Fruit fly (Drosophila melanogaster) whole organism, embryonic: ENCODE results near the gene CG32573.

Experiments used
- Ada2b ChIP-seq: fragments of 200-800 bp; sonication (Bioruptor generic); IDR thresholded peaks from 2 replicates; pipeline ENCODE4 v1.3.6; 2022; ENCODE audit warnings: missing biosample characterization, missing genetic modification characterization
- BEAF-32 ChIP-seq: fragments of 200-800 bp; sonication (Bioruptor generic); optimal IDR thresholded peaks from 3 replicates; lab custom pipeline; 2017; ENCODE audit warnings: missing biosample characterization, missing genetic modification characterization, mild to moderate bottlenecking, moderate library complexity, missing genetic modification reagents
- CG11247 ChIP-seq: fragments of 200-800 bp; sonication (Bioruptor generic); IDR thresholded peaks from 2 replicates; pipeline ENCODE4 v1.3.6; 2022; ENCODE audit warnings: missing biosample characterization, missing genetic modification characterization
- CG11456 ChIP-seq: fragments of 200-800 bp; sonication (Bioruptor generic); IDR thresholded peaks from 3 replicates; pipeline ENCODE4 v1.3.6; 2022; ENCODE audit warnings: missing biosample characterization, missing genetic modification characterization
- CG11695 ChIP-seq: fragments of 200-800 bp; sonication (Bioruptor generic); IDR thresholded peaks from 3 replicates; pipeline ENCODE4 v1.3.6; 2022; ENCODE audit warnings: missing biosample characterization, missing genetic modification characterization
- CG12155 ChIP-seq: fragments of 200-800 bp; sonication (Bioruptor generic); optimal IDR thresholded peaks from 3 replicates; lab custom pipeline; 2016; ENCODE audit warnings: missing biosample characterization, missing genetic modification characterization
- CG1233 ChIP-seq: fragments of 200-800 bp; sonication (Bioruptor generic); optimal IDR thresholded peaks from 4 replicates; lab custom pipeline; 2018; ENCODE audit warnings: missing biosample characterization, mild to moderate bottlenecking, missing genetic modification characterization
- CG12744 ChIP-seq: fragments of 200-800 bp; sonication (Bioruptor generic); optimal IDR thresholded peaks from 2 replicates; lab custom pipeline; 2016; ENCODE audit warnings: missing biosample characterization, missing genetic modification characterization
- CG16779 ChIP-seq: fragments of 200-800 bp; sonication (Bioruptor generic); IDR thresholded peaks from 2 replicates; pipeline ENCODE4 v1.3.6; 2022; ENCODE audit warnings: missing biosample characterization, missing genetic modification characterization
- CG17359 ChIP-seq: fragments of 200-800 bp; sonication (Bioruptor generic); optimal IDR thresholded peaks from 3 replicates; lab custom pipeline; 2018; ENCODE audit warnings: missing biosample characterization, mild to moderate bottlenecking, missing genetic modification characterization, moderate library complexity
- CG18476 ChIP-seq: fragments of 200-800 bp; sonication (Bioruptor generic); optimal IDR thresholded peaks from 2 replicates; lab custom pipeline; 2016; ENCODE audit warnings: missing biosample characterization, mild to moderate bottlenecking, missing genetic modification characterization
- CG30403 ChIP-seq: fragments of 200-800 bp; sonication (Bioruptor generic); optimal IDR thresholded peaks from 3 replicates; lab custom pipeline; 2016; ENCODE audit warnings: missing biosample characterization, missing genetic modification characterization
- CG3407 ChIP-seq: fragments of 200-800 bp; sonication (Bioruptor generic); optimal IDR thresholded peaks from 2 replicates; lab custom pipeline; 2018; ENCODE audit warnings: missing biosample characterization, mild to moderate bottlenecking, missing genetic modification characterization
- CG3847 ChIP-seq: fragments of 200-800 bp; sonication (Bioruptor generic); IDR thresholded peaks from 2 replicates; pipeline ENCODE4 v1.3.6; 2022; ENCODE audit warnings: missing biosample characterization, missing genetic modification characterization
- CG43689 ChIP-seq: fragments of 200-800 bp; sonication (Bioruptor generic); IDR thresholded peaks from 2 replicates; pipeline ENCODE4 v1.3.6; 2022; ENCODE audit warnings: missing biosample characterization, missing genetic modification characterization
- CG4404 ChIP-seq: fragments of 200-800 bp; sonication (Bioruptor generic); IDR thresholded peaks from 2 replicates; pipeline ENCODE4 v1.3.6; 2022; ENCODE audit warnings: missing biosample characterization, missing genetic modification characterization
- CG4424 ChIP-seq: fragments of 200-800 bp; sonication (Bioruptor generic); optimal IDR thresholded peaks from 3 replicates; lab custom pipeline; 2016; ENCODE audit warnings: missing biosample characterization, missing genetic modification characterization
- CG5180 ChIP-seq: fragments of 200-800 bp; sonication (Bioruptor generic); optimal IDR thresholded peaks from 3 replicates; lab custom pipeline; 2017; ENCODE audit warnings: missing biosample characterization, missing genetic modification characterization, mild to moderate bottlenecking, moderate library complexity, missing genetic modification reagents
- CG5953 ChIP-seq: fragments of 200-800 bp; sonication (Bioruptor generic); IDR thresholded peaks from 2 replicates; pipeline ENCODE4 v1.3.6; 2022; ENCODE audit warnings: missing biosample characterization, missing genetic modification characterization
- CG6254 ChIP-seq: fragments of 200-800 bp; sonication (Bioruptor generic); optimal IDR thresholded peaks from 3 replicates; lab custom pipeline; 2017; ENCODE audit warnings: mild to moderate bottlenecking, missing biosample characterization, missing genetic modification reagents, missing genetic modification characterization
- Dad ChIP-seq: fragments of 200-800 bp; sonication (Bioruptor generic); optimal IDR thresholded peaks from 3 replicates; lab custom pipeline; 2016; ENCODE audit warnings: missing biosample characterization, missing genetic modification characterization
- Doc2 ChIP-seq: fragments of 200-800 bp; sonication (Bioruptor generic); IDR thresholded peaks from 2 replicates; pipeline ENCODE4 v1.3.6; 2022; ENCODE audit warnings: missing biosample characterization, missing genetic modification characterization
- Ets97D ChIP-seq: fragments of 200-800 bp; sonication (Bioruptor generic); optimal IDR thresholded peaks from 3 replicates; lab custom pipeline; 2016; ENCODE audit warnings: missing biosample characterization, missing genetic modification characterization
- Hr3 ChIP-seq: fragments of 200-800 bp; sonication (Bioruptor generic); optimal IDR thresholded peaks from 3 replicates; lab custom pipeline; 2016; ENCODE audit warnings: missing biosample characterization, missing genetic modification characterization
- Mrtf ChIP-seq: fragments of 200-800 bp; sonication (Bioruptor generic); IDR thresholded peaks from 3 replicates; pipeline ENCODE4 v1.3.6; 2022; ENCODE audit warnings: missing biosample characterization, missing genetic modification characterization
- Myb ChIP-seq: fragments of 200-800 bp; sonication (Bioruptor generic); optimal IDR thresholded peaks from 2 replicates; lab custom pipeline; 2016; ENCODE audit warnings: missing biosample characterization, missing genetic modification characterization
- Opbp ChIP-seq: fragments of 200-800 bp; sonication (Bioruptor generic); IDR thresholded peaks from 3 replicates; pipeline ENCODE4 v1.3.6; 2022; ENCODE audit warnings: missing biosample characterization, missing genetic modification characterization; ENCODE audit not compliant: partially characterized antibody
- Pdp1 ChIP-seq, 2 experiments: fragments of 200-800 bp; sonication (Bioruptor generic); optimal IDR thresholded peaks; 3 replicates each; lab custom pipeline; 2016; ENCODE audit warnings: missing biosample characterization in 2 of 2, missing genetic modification characterization in 2 of 2, mild to moderate bottlenecking in 1 of 2, moderate library complexity in 1 of 2
- Side ChIP-seq: fragments of 200-800 bp; sonication (Bioruptor generic); optimal IDR thresholded peaks from 2 replicates; lab custom pipeline; 2016; ENCODE audit warnings: missing biosample characterization, missing genetic modification characterization
- Vsx1 ChIP-seq: fragments of 200-800 bp; sonication (Bioruptor generic); optimal IDR thresholded peaks from 2 replicates; lab custom pipeline; 2017; ENCODE audit warnings: missing biosample characterization, mild to moderate bottlenecking, missing genetic modification characterization, missing genetic modification reagents
- Xbp1 ChIP-seq: fragments of 200-800 bp; sonication (Bioruptor generic); optimal IDR thresholded peaks from 3 replicates; lab custom pipeline; 2016; ENCODE audit warnings: missing biosample characterization, mild to moderate bottlenecking, missing genetic modification characterization
- ase ChIP-seq: fragments of 200-800 bp; sonication (Bioruptor generic); IDR thresholded peaks from 3 replicates; pipeline ENCODE4 v1.3.6; 2022; ENCODE audit warnings: missing biosample characterization, missing genetic modification characterization
- chn ChIP-seq: fragments of 200-800 bp; sonication (Bioruptor generic); optimal IDR thresholded peaks from 2 replicates; lab custom pipeline; 2016; ENCODE audit warnings: missing biosample characterization, missing genetic modification characterization
- en ChIP-seq: fragments of 200-800 bp; sonication (Bioruptor generic); optimal IDR thresholded peaks from 2 replicates; lab custom pipeline; 2016; ENCODE audit warnings: missing biosample characterization, missing genetic modification characterization
- gcm2 ChIP-seq: fragments of 200-800 bp; sonication (Bioruptor generic); optimal IDR thresholded peaks from 2 replicates; lab custom pipeline; 2016; ENCODE audit warnings: missing biosample characterization, missing genetic modification characterization
- gro ChIP-seq: fragments of 200-800 bp; sonication (Bioruptor generic); optimal IDR thresholded peaks from 2 replicates; lab custom pipeline; 2016; ENCODE audit warnings: missing biosample characterization, missing genetic modification characterization
- hkb ChIP-seq, 2 experiments: fragments of 200-800 bp in 1 of 2; fragments of >200 bp in 1 of 2; sonication (Bioruptor generic) in 1 of 2; IDR thresholded peaks in 1 of 2; optimal IDR thresholded peaks in 1 of 2; 2 replicates each; pipeline versions ENCODE4 v1.3.6 to Lab custom; 2017 to 2022; ENCODE audit warnings: missing biosample characterization in 1 of 2, missing genetic modification characterization in 1 of 2
- hth ChIP-seq: fragments of >200 bp; optimal IDR thresholded peaks from 2 replicates; lab custom pipeline; 2017; ENCODE audit warnings: inconsistent platforms
- kay ChIP-seq: fragments of 200-800 bp; sonication (Bioruptor generic); optimal IDR thresholded peaks from 2 replicates; lab custom pipeline; 2016; ENCODE audit warnings: missing biosample characterization, missing genetic modification characterization
- lola ChIP-seq, 3 experiments: fragments of >200 bp in 2 of 3; fragments of 200-800 bp in 1 of 3; sonication (Bioruptor generic) in 1 of 3; optimal IDR thresholded peaks; 2 replicates each; lab custom pipeline; 2017 to 2019; ENCODE audit warnings: missing biosample characterization in 3 of 3, missing genetic modification characterization in 3 of 3, mild to moderate bottlenecking in 1 of 3, moderate library complexity in 1 of 3
- pita ChIP-seq: fragments of 200-800 bp; sonication (Bioruptor generic); optimal IDR thresholded peaks from 2 replicates; lab custom pipeline; 2017; ENCODE audit warnings: missing biosample characterization, mild to moderate bottlenecking, missing genetic modification characterization
- pros ChIP-seq: fragments of 200-800 bp; sonication (Bioruptor generic); optimal IDR thresholded peaks from 3 replicates; lab custom pipeline; 2019; ENCODE audit warnings: missing biosample characterization, mild to moderate bottlenecking, missing genetic modification characterization, moderate library complexity
- sd ChIP-seq: fragments of 200-800 bp; sonication (Bioruptor generic); optimal IDR thresholded peaks from 3 replicates; lab custom pipeline; 2018; ENCODE audit warnings: missing biosample characterization, mild to moderate bottlenecking, missing genetic modification characterization, moderate library complexity
- sna ChIP-seq: fragments of 200-800 bp; sonication (Bioruptor generic); IDR thresholded peaks from 2 replicates; pipeline ENCODE4 v1.3.6; 2022; ENCODE audit warnings: missing biosample characterization, missing genetic modification characterization; ENCODE audit not compliant: partially characterized antibody
- so ChIP-seq: fragments of 200-800 bp; sonication (Bioruptor generic); IDR thresholded peaks from 3 replicates; pipeline ENCODE4 v1.3.6; 2022; ENCODE audit warnings: missing biosample characterization, missing genetic modification characterization
- sob ChIP-seq: fragments of 200-800 bp; sonication (Bioruptor generic); IDR thresholded peaks from 2 replicates; pipeline ENCODE4 v1.3.6; 2022; ENCODE audit warnings: missing biosample characterization, missing genetic modification characterization
- tgo ChIP-seq: fragments of 200-800 bp; sonication (Bioruptor generic); IDR thresholded peaks from 3 replicates; pipeline ENCODE4 v1.3.6; 2022; ENCODE audit warnings: missing biosample characterization, missing genetic modification characterization
- trem ChIP-seq: fragments of 200-800 bp; optimal IDR thresholded peaks from 3 replicates; lab custom pipeline; 2019; ENCODE audit warnings: missing biosample characterization, mild to moderate bottlenecking, missing genetic modification characterization, moderate library complexity
- wdn ChIP-seq: fragments of 200-800 bp; sonication (Bioruptor generic); IDR thresholded peaks from 2 replicates; pipeline ENCODE4 v1.3.6; 2022; ENCODE audit warnings: missing biosample characterization, missing genetic modification characterization

CG32573 gene

DNA sequence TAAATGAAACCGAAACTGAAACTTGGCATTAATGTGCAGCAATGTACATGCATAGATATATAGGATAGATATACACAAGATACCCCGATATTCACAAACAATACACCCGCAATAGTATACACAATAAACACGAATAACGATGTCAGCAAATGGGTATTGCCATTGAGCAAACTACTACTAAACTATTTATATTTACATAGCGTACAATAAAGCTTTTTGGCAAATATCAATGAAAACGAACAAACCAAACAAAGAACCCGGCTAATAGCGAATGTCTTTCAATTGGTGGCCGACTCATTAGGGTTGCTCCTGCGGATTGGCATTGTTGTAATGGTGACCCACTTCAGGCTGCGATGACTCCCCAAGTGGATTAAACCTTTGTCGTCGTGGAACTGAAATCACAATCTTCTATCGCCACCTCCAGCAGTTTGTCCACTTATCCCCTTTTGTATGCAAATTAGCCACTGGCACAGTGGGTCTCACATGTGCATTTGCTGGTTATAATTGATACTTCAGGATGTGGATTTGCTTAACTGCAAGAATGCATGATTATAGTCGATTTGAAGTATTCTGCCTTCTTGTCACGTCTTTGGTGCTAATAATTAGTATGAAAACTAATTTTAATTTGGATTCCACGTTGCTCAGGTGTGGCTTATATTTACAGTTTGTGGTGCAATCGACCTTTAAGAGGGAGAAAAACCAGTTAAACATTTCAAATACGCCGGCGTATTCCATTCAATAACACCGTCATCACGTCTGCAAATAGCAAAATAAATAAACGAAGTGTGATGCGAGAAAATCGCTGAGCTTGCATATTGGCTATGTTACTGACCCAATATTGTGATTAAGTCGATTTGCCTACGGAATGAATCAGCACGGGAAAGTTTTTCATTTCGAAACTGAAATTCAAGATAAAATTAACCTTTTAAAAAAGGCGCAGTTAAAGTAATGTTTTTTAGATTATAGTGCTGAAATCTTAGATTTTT is 805 bp upstream of the CG32573 start (continued):
- no peak for TF ChIP-seq hkb (optimal IDR thresholded peaks at IDR 0.05; lab: Kevin White, UChicago)
- TF ChIP-seq hkb (GFP tag; IDR thresholded peaks at IDR 0.05; lab: Robert Waterston, UW): no peak
- no peak for TF ChIP-seq ase
- TF ChIP-seq CG16779 (GFP tag; lab: Robert Waterston, UW): no peak
- TF ChIP-seq trem: no peak
- TF ChIP-seq CG1233: no peak
- TF ChIP-seq CG5180 (GFP tag; lab: Kevin White, UChicago): peak; percentile 2
- no peak for TF ChIP-seq pita (GFP tag; lab: Kevin White, UChicago)
- TF ChIP-seq gcm2 (GFP tag; lab: Kevin White, UChicago): no peak
- peak; percentile 92 for TF ChIP-seq so
- TF ChIP-seq Hr3 (GFP tag; lab: Kevin White, UChicago): peak; percentile 67
- no peak for TF ChIP-seq pros
- peak; percentile 59 for TF ChIP-seq Ets97D (GFP tag; lab: Kevin White, UChicago)
- TF ChIP-seq Ada2b (GFP tag; lab: Robert Waterston, UW): peak; percentile 41; the same call in 1 of the 2 replicates
- TF ChIP-seq CG6254 (GFP tag; lab: Kevin White, UChicago): no peak
- TF ChIP-seq Myb (GFP tag; lab: Kevin White, UChicago): no peak
- TF ChIP-seq BEAF-32 (GFP tag; lab: Kevin White, UChicago): no peak
- TF ChIP-seq CG4424 (GFP tag; lab: Kevin White, UChicago): no peak
- TF ChIP-seq Xbp1 (GFP tag; lab: Kevin White, UChicago): peak; percentile 21
- no peak for TF ChIP-seq Doc2 (GFP tag; lab: Robert Waterston, UW)
- 0 out of 3 replicates have a peak, but pooled peaks have one; percentile 27 for TF ChIP-seq CG11695 (GFP tag; lab: Robert Waterston, UW)
- no peak for TF ChIP-seq sd (tag; lab: Kevin White, UChicago)
- peak; percentile 60; the same call in 2 of the 3 replicates for TF ChIP-seq tgo
- TF ChIP-seq lola (GFP tag; optimal IDR thresholded peaks at IDR 0.05; lab: Kevin White, UChicago): no peak
- no peak for TF ChIP-seq sna (GFP tag; lab: Robert Waterston, UW)
- TF ChIP-seq CG11247 (GFP tag; lab: Robert Waterston, UW): no peak
- TF ChIP-seq CG18476 (GFP tag; lab: Kevin White, UChicago): no peak
- no peak for TF ChIP-seq CG12744 (GFP tag; lab: Kevin White, UChicago)
- no peak for TF ChIP-seq CG30403 (GFP tag; lab: Kevin White, UChicago)
- TF ChIP-seq CG4404 (GFP tag; lab: Robert Waterston, UW): no peak
- peak; percentile 75 for TF ChIP-seq en (GFP tag; lab: Kevin White, UChicago)
- TF ChIP-seq hth (lab: Kevin White, UChicago): no peak
- TF ChIP-seq CG12155 (GFP tag; lab: Kevin White, UChicago): no peak
- TF ChIP-seq Side (GFP tag; lab: Kevin White, UChicago): peak; percentile 55
- TF ChIP-seq CG17359: peak; percentile 9
- no peak for TF ChIP-seq CG3407 (GFP tag; lab: Kevin White, UChicago)
- 0 out of 3 replicates have a peak, but pooled peaks have one; percentile 42 for TF ChIP-seq CG11456
- TF ChIP-seq gro (GFP tag; lab: Kevin White, UChicago): peak; percentile 58
- TF ChIP-seq CG43689: no peak
- TF ChIP-seq chn: no peak
- TF ChIP-seq sob: peak; percentile 73
- no peak for TF ChIP-seq wdn (GFP tag; lab: Robert Waterston, UW)
- peak; percentile 67 for TF ChIP-seq kay (GFP tag; lab: Kevin White, UChicago)
- TF ChIP-seq CG3847 (GFP tag; lab: Robert Waterston, UW): no peak
- TF ChIP-seq Opbp (GFP tag; lab: Robert Waterston, UW): no peak
- peak; percentile 76 for TF ChIP-seq Dad
- peak; percentile 50 for TF ChIP-seq Vsx1 (GFP tag; lab: Kevin White, UChicago)
- no peak for TF ChIP-seq CG5953
- peak; percentile 66 for TF ChIP-seq Mrtf (GFP tag; lab: Robert Waterston, UW)
- TF ChIP-seq Pdp1 (GFP tag; optimal IDR thresholded peaks at IDR 0.05; lab: Kevin White, UChicago): peak; percentile 78 to 83
